Worm (Caenorhabditis elegans): ENCODE measurements around the gene CC8.2.

Gene CC8.2

ce11 chrIV:3642189-3642588 is 6.3 kb downstream of the CC8.2 start, which contains the start of gene CC8.3:
Gene CC8.3 (minus strand): TSS chrIV:3642289.
- TF ChIP-seq cebp-2 (GFP tag; IDR thresholded peaks at IDR 0.05) = no peak
- no peak for TF ChIP-seq rec-8 (tag; optimal IDR thresholded peaks at IDR 0.05)
- no peak for TF ChIP-seq tbp1 (GFP tag; optimal IDR thresholded peaks at IDR 0.05)
- TF ChIP-seq bed-2 (GFP tag; IDR thresholded peaks at IDR 0.05) = no peak

ce11 chrIV:3638250-3638926 is 10.1 kb downstream of the CC8.2 start:
- TF ChIP-seq nhr-80 (tag; optimal IDR thresholded peaks at IDR 0.05) (no peak), lin-35 (GFP tag; optimal IDR thresholded peaks at IDR 0.05) (no peak), him-1 (tag; optimal IDR thresholded peaks at IDR 0.05) (no peak), zfh-2 (GFP tag; conservative IDR thresholded peaks at IDR 0.05) (peak; percentile 90), egrh-3 (GFP tag; IDR thresholded peaks at IDR 0.05) (peak; percentile 35; the same call in 1 of the 2 replicates), F52B5.7 (tag; optimal IDR thresholded peaks at IDR 0.05) (no peak), zim-3 (tag; optimal IDR thresholded peaks at IDR 0.05) (no peak), unc-62 (GFP tag; optimal IDR thresholded peaks at IDR 0.05) (no peak), athp-1 (tag; optimal IDR thresholded peaks at IDR 0.05) (no peak)

- no peak for TF ChIP-seq lsy-27 (tag; optimal IDR thresholded peaks at IDR 0.05; ENCODE audit: borderline replicate concordance, insufficient read depth)
- no peak for TF ChIP-seq F33H1.4 (GFP tag; IDR thresholded peaks at IDR 0.05)
- no peak for TF ChIP-seq F55B11.4 (tag; optimal IDR thresholded peaks at IDR 0.05; ENCODE audit: borderline replicate concordance, insufficient read depth)
- 0 out of 2 replicates have a peak, but pooled peaks have one; percentile 13 for TF ChIP-seq rcor-1 (GFP tag; IDR thresholded peaks at IDR 0.05)
- peak; percentile 58; the same call in 1 of the 2 replicates for TF ChIP-seq pbrm-1 (GFP tag; IDR thresholded peaks at IDR 0.05)
- no peak for TF ChIP-seq F57A8.1 (GFP tag; optimal IDR thresholded peaks at IDR 0.05)
- TF ChIP-seq atf-7 (tag; optimal IDR thresholded peaks at IDR 0.05) = no peak
- no peak for TF ChIP-seq madf-10 (tag; optimal IDR thresholded peaks at IDR 0.05)
- no peak for TF ChIP-seq chd-7 (tag; optimal IDR thresholded peaks at IDR 0.05)
- 0 out of 2 replicates have a peak, but pooled peaks have one; percentile 39 for TF ChIP-seq egl-44 (GFP tag; IDR thresholded peaks at IDR 0.05)
- TF ChIP-seq ceh-79 (tag; optimal IDR thresholded peaks at IDR 0.05) = peak; percentile 15
- no peak for TF ChIP-seq mes-4 (tag; optimal IDR thresholded peaks at IDR 0.05)
- TF ChIP-seq ztf-18 (tag; optimal IDR thresholded peaks at IDR 0.05) = peak; percentile 23
- TF ChIP-seq let-607 (tag; optimal IDR thresholded peaks at IDR 0.05) = peak in 1 of 2 experiments; percentile 13
- TF ChIP-seq xnd-1 (tag; optimal IDR thresholded peaks at IDR 0.05) = no peak
- no peak for TF ChIP-seq F23B12.7 (tag; optimal IDR thresholded peaks at IDR 0.05; ENCODE audit: insufficient read depth)
- TF ChIP-seq efl-1 (GFP tag; optimal IDR thresholded peaks at IDR 0.05) = no peak
- TF ChIP-seq bed-2 (GFP tag; IDR thresholded peaks at IDR 0.05) = no peak
- TF ChIP-seq C17E4.6 (GFP tag; IDR thresholded peaks at IDR 0.05) = peak; percentile 6; the same call in 1 of the 2 replicates
- TF ChIP-seq somi-1 (GFP tag; optimal IDR thresholded peaks at IDR 0.05) = no peak
- peak; percentile 75 for TF ChIP-seq hmg-1.2 (GFP tag; IDR thresholded peaks at IDR 0.05)
- TF ChIP-seq nhr-120 (GFP tag; IDR thresholded peaks at IDR 0.05) = no peak
- TF ChIP-seq F52B5.7 (tag; optimal IDR thresholded peaks at IDR 0.05) = peak; percentile 10
- TF ChIP-seq madf-8 (GFP tag; conservative IDR thresholded peaks at IDR 0.05) = no peak
- peak; percentile 29 for TF ChIP-seq die-1 (tag; optimal IDR thresholded peaks at IDR 0.05)
- TF ChIP-seq egrh-3 (GFP tag; IDR thresholded peaks at IDR 0.05) = peak; percentile 97
- 0 out of 2 replicates have a peak, but pooled peaks have one; percentile 10 for TF ChIP-seq attf-3 (GFP tag; conservative IDR thresholded peaks at IDR 0.05)
- TF ChIP-seq sptf-2 (GFP tag; optimal IDR thresholded peaks at IDR 0.05) = peak; percentile 15
- peak; percentile 20 for TF ChIP-seq tbp1 (GFP tag; optimal IDR thresholded peaks at IDR 0.05)
- no peak for TF ChIP-seq F37B4.10 (GFP tag; IDR thresholded peaks at IDR 0.05)
- TF ChIP-seq sea-2 (GFP tag; IDR thresholded peaks at IDR 0.05) = no peak
- TF ChIP-seq dox-1 (GFP tag; IDR thresholded peaks at IDR 0.05) = peak; percentile 76; the same call in 1 of the 2 replicates
- TF ChIP-seq ceh-100 (GFP tag; IDR thresholded peaks at IDR 0.05) = peak; percentile 15; the same call in 1 of the 2 replicates
- no peak for TF ChIP-seq nhr-90 (tag; optimal IDR thresholded peaks at IDR 0.05)
These were observed 11.9 kb downstream of the CC8.2 start, which contains the start of gene madf-9 for ce11 chrIV:3636528-3637129. Gene madf-9 (plus strand): TSS chrIV:3637079.

All from whole organism, young adult.